Fruit fly (Drosophila melanogaster): Measurements from ENCODE around the gene aux.

The aux gene

dm6 chr3R:4186820-4187540, 24.6 kb upstream of the aux start:
- no peak for TF ChIP-seq ey (GFP tag; optimal IDR thresholded peaks at IDR 0.05)
- TF ChIP-seq brk (GFP tag; optimal IDR thresholded peaks at IDR 0.05) = peak; percentile 73
- TF ChIP-seq rgr (GFP tag; optimal IDR thresholded peaks at IDR 0.05) = no peak
- TF ChIP-seq Hnf4 (GFP tag; optimal IDR thresholded peaks at IDR 0.05) = no peak
- no peak for TF ChIP-seq HLH106 (tag; optimal IDR thresholded peaks at IDR 0.05)
- peak; percentile 100 for TF ChIP-seq fru (GFP tag; optimal IDR thresholded peaks at IDR 0.05)
- TF ChIP-seq foxo (GFP tag; optimal IDR thresholded peaks at IDR 0.05) = peak in 1 of 2 experiments; percentile 37
- TF ChIP-seq h (GFP tag; optimal IDR thresholded peaks at IDR 0.05) = no peak
- peak; percentile 33 for TF ChIP-seq sage (GFP tag; optimal IDR thresholded peaks at IDR 0.05)
- no peak for TF ChIP-seq CG32264 (GFP tag; optimal IDR thresholded peaks at IDR 0.05)
- no peak for TF ChIP-seq GATAd (GFP tag; optimal IDR thresholded peaks at IDR 0.05)
- peak; percentile 61 for TF ChIP-seq Dif (GFP tag; optimal IDR thresholded peaks at IDR 0.05; ENCODE audit: partially characterized antibody)
- TF ChIP-seq dmrt93B (GFP tag; optimal IDR thresholded peaks at IDR 0.05) = no peak
- TF ChIP-seq psq (GFP tag; optimal IDR thresholded peaks at IDR 0.05) = no peak
- peak; percentile 74 for TF ChIP-seq Vsx2 (GFP tag; optimal IDR thresholded peaks at IDR 0.05; ENCODE audit: partially characterized antibody)

dm6 chr3R:4190160-4190559, 21.4 kb upstream of the aux start, which contains the start of gene Dsk:
Dsk (minus strand) TSS chr3R:4190260.
- TF ChIP-seq br (GFP tag; optimal IDR thresholded peaks at IDR 0.05) (no peak), CG32264 (GFP tag; optimal IDR thresholded peaks at IDR 0.05) (no peak), pan (optimal IDR thresholded peaks at IDR 0.05) (no peak), Abd-B (GFP tag; optimal IDR thresholded peaks at IDR 0.05) (no peak), Jra (GFP tag; optimal IDR thresholded peaks at IDR 0.05) (no peak), woc (GFP tag; optimal IDR thresholded peaks at IDR 0.05) (no peak), tai (GFP tag; optimal IDR thresholded peaks at IDR 0.05) (no peak), N (GFP tag; optimal IDR thresholded peaks at IDR 0.05) (no peak), Rel (GFP tag; optimal IDR thresholded peaks at IDR 0.05) (no peak), Rel (tag; optimal IDR thresholded peaks at IDR 0.05) (no peak), psq (GFP tag; optimal IDR thresholded peaks at IDR 0.05) (no peak), OdsH (GFP tag; optimal IDR thresholded peaks at IDR 0.05) (no peak)

dm6 chr3R:4197055-4197454, 14.5 kb upstream of the aux start, which contains the start of gene beta-Man:
beta-Man (plus strand) TSS chr3R:4197206.
- peak; percentile 72 for TF ChIP-seq Vsx2 (GFP tag; optimal IDR thresholded peaks at IDR 0.05; ENCODE audit: partially characterized antibody)
- no peak for TF ChIP-seq OdsH (GFP tag; optimal IDR thresholded peaks at IDR 0.05)
- no peak for TF ChIP-seq N (GFP tag; optimal IDR thresholded peaks at IDR 0.05)
- TF ChIP-seq dmrt93B (GFP tag; optimal IDR thresholded peaks at IDR 0.05) = no peak
- TF ChIP-seq CG9705 (GFP tag; optimal IDR thresholded peaks at IDR 0.05) = no peak
- no peak for TF ChIP-seq Sp1 (GFP tag; optimal IDR thresholded peaks at IDR 0.05)
- TF ChIP-seq h (GFP tag; optimal IDR thresholded peaks at IDR 0.05) = peak; percentile 35
- TF ChIP-seq Hnf4 (GFP tag; optimal IDR thresholded peaks at IDR 0.05) = peak; percentile 67
- peak; percentile 76 for TF ChIP-seq fru (GFP tag; optimal IDR thresholded peaks at IDR 0.05)
- TF ChIP-seq usp (GFP tag; optimal IDR thresholded peaks at IDR 0.05) = no peak
- TF ChIP-seq Dif (GFP tag; optimal IDR thresholded peaks at IDR 0.05; ENCODE audit: partially characterized antibody) = peak; percentile 89
- peak; percentile 77 for TF ChIP-seq Hr83 (GFP tag; optimal IDR thresholded peaks at IDR 0.05; ENCODE audit: poor library complexity, severe bottlenecking)
- peak; percentile 53 to 55 for TF ChIP-seq dl (GFP tag; optimal IDR thresholded peaks at IDR 0.05; ENCODE audit: insufficient read depth in 1 of 2, partially characterized antibody in 2 of 2)
- no peak for TF ChIP-seq rgr (GFP tag; optimal IDR thresholded peaks at IDR 0.05)
- TF ChIP-seq lola (GFP tag; optimal IDR thresholded peaks at IDR 0.05) = no peak
- no peak for TF ChIP-seq ey (GFP tag; optimal IDR thresholded peaks at IDR 0.05)
- no peak for TF ChIP-seq Hr78 (GFP tag; optimal IDR thresholded peaks at IDR 0.05)
- no peak for TF ChIP-seq br (GFP tag; optimal IDR thresholded peaks at IDR 0.05)
- peak; percentile 38 for TF ChIP-seq Jra (GFP tag; optimal IDR thresholded peaks at IDR 0.05)
- TF ChIP-seq sage (GFP tag; optimal IDR thresholded peaks at IDR 0.05) = no peak
- no peak for TF ChIP-seq brk (GFP tag; optimal IDR thresholded peaks at IDR 0.05)
- TF ChIP-seq pan (optimal IDR thresholded peaks at IDR 0.05) = no peak
- peak; percentile 32 for TF ChIP-seq jim (GFP tag; optimal IDR thresholded peaks at IDR 0.05)
- no peak for TF ChIP-seq Dfd (GFP tag; optimal IDR thresholded peaks at IDR 0.05)
- TF ChIP-seq woc (GFP tag; optimal IDR thresholded peaks at IDR 0.05) = peak; percentile 2
- no peak for TF ChIP-seq dsf (GFP tag; optimal IDR thresholded peaks at IDR 0.05; ENCODE audit: borderline replicate concordance)
- TF ChIP-seq CrebA (GFP tag; optimal IDR thresholded peaks at IDR 0.05; ENCODE audit: borderline replicate concordance) = peak; percentile 24
- no peak for TF ChIP-seq Mio (GFP tag; optimal IDR thresholded peaks at IDR 0.05)
- peak; percentile 5 for TF ChIP-seq Myc (optimal IDR thresholded peaks at IDR 0.05)
- no peak for TF ChIP-seq psq (GFP tag; optimal IDR thresholded peaks at IDR 0.05)
- TF ChIP-seq tai (GFP tag; optimal IDR thresholded peaks at IDR 0.05) = no peak
- no peak for TF ChIP-seq sv (GFP tag; optimal IDR thresholded peaks at IDR 0.05)
- TF ChIP-seq Abd-B (GFP tag; optimal IDR thresholded peaks at IDR 0.05) = no peak
- TF ChIP-seq HLH106 (tag; optimal IDR thresholded peaks at IDR 0.05) = peak; percentile 34
- peak in 1 of 2 experiments; percentile 36 for TF ChIP-seq foxo (GFP tag; optimal IDR thresholded peaks at IDR 0.05)
- no peak for TF ChIP-seq CG32264 (GFP tag; optimal IDR thresholded peaks at IDR 0.05)
- no peak for TF ChIP-seq Rel (GFP tag; optimal IDR thresholded peaks at IDR 0.05)
- peak; percentile 57 for TF ChIP-seq Rel (tag; optimal IDR thresholded peaks at IDR 0.05)
- no peak for TF ChIP-seq GATAd (GFP tag; optimal IDR thresholded peaks at IDR 0.05)
